Fruit fly (Drosophila melanogaster): ENCODE measurements around the gene CG6136.

The CG6136 gene

dm6 chr3R:15407020-15407501, 35.0 kb upstream of the CG6136 start, which contains the start of gene CG6125:
Gene CG6125 (minus strand): TSS chr3R:15407070.
- TF ChIP-seq ttk (optimal IDR thresholded peaks at IDR 0.05) (no peak), psq (optimal IDR thresholded peaks at IDR 0.05) (no peak), h (optimal IDR thresholded peaks at IDR 0.05) (no peak), Sin3A (optimal IDR thresholded peaks at IDR 0.05) (no peak), Myc (optimal IDR thresholded peaks at IDR 0.05) (no peak), insv (optimal IDR thresholded peaks at IDR 0.05) (no peak)

dm6 chr3R:15406393-15406792, 34.4 kb upstream of the CG6136 start:
- TF ChIP-seq h (optimal IDR thresholded peaks at IDR 0.05), result no peak
- TF ChIP-seq Myc (optimal IDR thresholded peaks at IDR 0.05), result no peak
- TF ChIP-seq Sin3A (optimal IDR thresholded peaks at IDR 0.05), result no peak
- no peak for TF ChIP-seq insv (optimal IDR thresholded peaks at IDR 0.05)
- no peak for TF ChIP-seq ttk (optimal IDR thresholded peaks at IDR 0.05)
- TF ChIP-seq psq (optimal IDR thresholded peaks at IDR 0.05), result no peak

dm6 chr3R:15402654-15403053, 30.6 kb upstream of the CG6136 start:
- TF ChIP-seq h (optimal IDR thresholded peaks at IDR 0.05) (no peak), ttk (optimal IDR thresholded peaks at IDR 0.05) (no peak), Sin3A (optimal IDR thresholded peaks at IDR 0.05) (no peak), psq (optimal IDR thresholded peaks at IDR 0.05) (no peak), insv (optimal IDR thresholded peaks at IDR 0.05) (no peak), Myc (optimal IDR thresholded peaks at IDR 0.05) (no peak)

dm6 chr3R:15393206-15393805, 21.3 kb upstream of the CG6136 start:
- TF ChIP-seq ttk (optimal IDR thresholded peaks at IDR 0.05), result no peak
- no peak for TF ChIP-seq Myc (optimal IDR thresholded peaks at IDR 0.05)
- TF ChIP-seq Sin3A (optimal IDR thresholded peaks at IDR 0.05), result no peak
- no peak for TF ChIP-seq insv (optimal IDR thresholded peaks at IDR 0.05)
- no peak for TF ChIP-seq h (optimal IDR thresholded peaks at IDR 0.05)
- no peak for TF ChIP-seq psq (optimal IDR thresholded peaks at IDR 0.05)

- no peak for TF ChIP-seq ttk (optimal IDR thresholded peaks at IDR 0.05)
- no peak for TF ChIP-seq h (optimal IDR thresholded peaks at IDR 0.05)
- TF ChIP-seq psq (optimal IDR thresholded peaks at IDR 0.05), result no peak
- TF ChIP-seq Myc (optimal IDR thresholded peaks at IDR 0.05), result no peak
- no peak for TF ChIP-seq Sin3A (optimal IDR thresholded peaks at IDR 0.05)
- TF ChIP-seq insv (optimal IDR thresholded peaks at IDR 0.05), result no peak
Observed at dm6 chr3R:15382851-15383250, 10.8 kb upstream of the CG6136 start, which contains the start of gene h-cup. Gene h-cup (minus strand): TSS chr3R:15382951.

- TF ChIP-seq psq (optimal IDR thresholded peaks at IDR 0.05), result no peak
Observed at dm6 chr3R:15379071-15379470, 7.1 kb upstream of the CG6136 start.

dm6 chr3R:15375470-15375869, 3.5 kb upstream of the CG6136 start:
- TF ChIP-seq Myc (optimal IDR thresholded peaks at IDR 0.05) (no peak), Sin3A (optimal IDR thresholded peaks at IDR 0.05) (no peak), ttk (optimal IDR thresholded peaks at IDR 0.05) (no peak)

- TF ChIP-seq ttk (optimal IDR thresholded peaks at IDR 0.05), result no peak
Observed at dm6 chr3R:15374397-15374796, 2.4 kb upstream of the CG6136 start, which contains the start of gene Rbp. Gene Rbp (plus strand): TSS chr3R:15374635.

dm6 chr3R:15369742-15370141, 2.3 kb downstream of the CG6136 start, which contains the start of gene CG14868:
Gene CG14868 (minus strand): TSS chr3R:15369945.
- no peak for TF ChIP-seq Sin3A (optimal IDR thresholded peaks at IDR 0.05)
- no peak for TF ChIP-seq insv (optimal IDR thresholded peaks at IDR 0.05)
- no peak for TF ChIP-seq ttk (optimal IDR thresholded peaks at IDR 0.05)
- TF ChIP-seq h (optimal IDR thresholded peaks at IDR 0.05), result no peak
- TF ChIP-seq psq (optimal IDR thresholded peaks at IDR 0.05), result no peak
- no peak for TF ChIP-seq Myc (optimal IDR thresholded peaks at IDR 0.05)

- TF ChIP-seq h (optimal IDR thresholded peaks at IDR 0.05) (no peak), ttk (optimal IDR thresholded peaks at IDR 0.05) (no peak), Sin3A (optimal IDR thresholded peaks at IDR 0.05) (no peak), Myc (optimal IDR thresholded peaks at IDR 0.05) (no peak)
Observed at dm6 chr3R:15367477-15367876, 4.5 kb downstream of the CG6136 start, which contains the start of gene CG34404. Gene CG34404 (minus strand): TSS chr3R:15367665.

- no peak for TF ChIP-seq h (optimal IDR thresholded peaks at IDR 0.05)
- TF ChIP-seq insv (optimal IDR thresholded peaks at IDR 0.05), result no peak
- no peak for TF ChIP-seq psq (optimal IDR thresholded peaks at IDR 0.05)
- no peak for TF ChIP-seq Myc (optimal IDR thresholded peaks at IDR 0.05)
- TF ChIP-seq Sin3A (optimal IDR thresholded peaks at IDR 0.05), result no peak
- TF ChIP-seq ttk (optimal IDR thresholded peaks at IDR 0.05), result no peak
Observed at dm6 chr3R:15366839-15367238, 5.2 kb downstream of the CG6136 start.

dm6 chr3R:15363608-15364007, 8.4 kb downstream of the CG6136 start, which contains the start of gene CG6171:
Gene CG6171 (minus strand): TSS chr3R:15363857.
- TF ChIP-seq psq (optimal IDR thresholded peaks at IDR 0.05) (no peak), insv (optimal IDR thresholded peaks at IDR 0.05) (no peak), ttk (optimal IDR thresholded peaks at IDR 0.05) (no peak), Myc (optimal IDR thresholded peaks at IDR 0.05) (no peak), Sin3A (optimal IDR thresholded peaks at IDR 0.05) (no peak), h (optimal IDR thresholded peaks at IDR 0.05) (no peak)

dm6 chr3R:15361490-15361889, 10.5 kb downstream of the CG6136 start, which contains the start of the genes Cog2 and Trax:
Gene Cog2 (minus strand): TSS chr3R:15361657.
Gene Trax (plus strand): TSS chr3R:15361692.
- no peak for TF ChIP-seq insv (optimal IDR thresholded peaks at IDR 0.05)
- no peak for TF ChIP-seq h (optimal IDR thresholded peaks at IDR 0.05)
- no peak for TF ChIP-seq psq (optimal IDR thresholded peaks at IDR 0.05)
- TF ChIP-seq ttk (optimal IDR thresholded peaks at IDR 0.05), result no peak
- no peak for TF ChIP-seq Myc (optimal IDR thresholded peaks at IDR 0.05)
- TF ChIP-seq Sin3A (optimal IDR thresholded peaks at IDR 0.05), result no peak

Measured in Kc167 (cell line).